Fruit fly (Drosophila melanogaster) whole organism, embryonic: Measurements from ENCODE around the gene Osi2.

Experiments used
- ATbp ChIP-seq: fragments of 200-800 bp; sonication (Bioruptor generic); optimal IDR thresholded peaks from 2 replicates; lab custom pipeline; 2017; ENCODE audit warnings: missing biosample characterization, mild to moderate bottlenecking, missing genetic modification characterization, missing genetic modification reagents
- Asciz ChIP-seq: fragments of 200-800 bp; sonication (Bioruptor generic); optimal IDR thresholded peaks from 2 replicates; lab custom pipeline; 2017; ENCODE audit warnings: missing biosample characterization, mild to moderate bottlenecking, missing genetic modification characterization, missing genetic modification reagents
- CG10543 ChIP-seq: fragments of 200-800 bp; sonication (Bioruptor generic); optimal IDR thresholded peaks from 3 replicates; lab custom pipeline; 2017; ENCODE audit warnings: missing biosample characterization, mild to moderate bottlenecking, missing genetic modification characterization, moderate library complexity
- CG12236 ChIP-seq: fragments of 200-800 bp; sonication (Bioruptor generic); optimal IDR thresholded peaks from 2 replicates; lab custom pipeline; 2016; ENCODE audit warnings: missing biosample characterization, missing genetic modification characterization
- CG1233 ChIP-seq: fragments of 200-800 bp; sonication (Bioruptor generic); optimal IDR thresholded peaks from 4 replicates; lab custom pipeline; 2018; ENCODE audit warnings: missing biosample characterization, mild to moderate bottlenecking, missing genetic modification characterization
- CG12744 ChIP-seq: fragments of 200-800 bp; sonication (Bioruptor generic); optimal IDR thresholded peaks from 2 replicates; lab custom pipeline; 2016; ENCODE audit warnings: missing biosample characterization, missing genetic modification characterization
- CG12942 ChIP-seq: fragments of 200-800 bp; sonication (Bioruptor generic); optimal IDR thresholded peaks from 3 replicates; lab custom pipeline; 2016; ENCODE audit warnings: missing biosample characterization, missing genetic modification characterization
- CG14860 ChIP-seq: fragments of 200-800 bp; sonication (Bioruptor generic); IDR thresholded peaks from 3 replicates; pipeline ENCODE4 v1.3.6; 2022; ENCODE audit warnings: missing biosample characterization, missing genetic modification characterization; ENCODE audit not compliant: partially characterized antibody
- CG15696 ChIP-seq: fragments of 200-800 bp; sonication (Bioruptor generic); optimal IDR thresholded peaks from 2 replicates; lab custom pipeline; 2019; ENCODE audit warnings: missing biosample characterization, mild to moderate bottlenecking, missing genetic modification characterization, moderate library complexity
- CG2199 ChIP-seq: fragments of 200-800 bp; sonication (Bioruptor generic); IDR thresholded peaks from 3 replicates; pipeline ENCODE4 v1.3.6; 2022; ENCODE audit warnings: missing biosample characterization, missing genetic modification characterization
- CG3163 ChIP-seq: fragments of 200-800 bp; sonication (Bioruptor generic); optimal IDR thresholded peaks from 3 replicates; lab custom pipeline; 2016; ENCODE audit warnings: missing biosample characterization, missing genetic modification characterization
- CG33213 ChIP-seq: fragments of 200-800 bp; sonication (Bioruptor generic); optimal IDR thresholded peaks from 3 replicates; lab custom pipeline; 2016; ENCODE audit warnings: missing biosample characterization, missing genetic modification characterization
- CG3407 ChIP-seq: fragments of 200-800 bp; sonication (Bioruptor generic); optimal IDR thresholded peaks from 2 replicates; lab custom pipeline; 2018; ENCODE audit warnings: missing biosample characterization, mild to moderate bottlenecking, missing genetic modification characterization
- CG4360 ChIP-seq: fragments of 200-800 bp; sonication (Bioruptor generic); IDR thresholded peaks from 2 replicates; pipeline ENCODE4 v1.3.6; 2022; ENCODE audit warnings: missing biosample characterization, missing genetic modification characterization
- CG4730 ChIP-seq: fragments of 200-800 bp; sonication (Bioruptor generic); IDR thresholded peaks from 2 replicates; pipeline ENCODE4 v1.3.6; 2022; ENCODE audit warnings: missing biosample characterization, missing genetic modification characterization
- CG6654 ChIP-seq: fragments of 200-800 bp; sonication (Bioruptor generic); optimal IDR thresholded peaks from 2 replicates; lab custom pipeline; 2017; ENCODE audit warnings: missing biosample characterization, mild to moderate bottlenecking, missing genetic modification characterization
- CG6683 ChIP-seq: fragments of 200-800 bp; sonication (Bioruptor generic); optimal IDR thresholded peaks from 2 replicates; lab custom pipeline; 2017; ENCODE audit warnings: missing biosample characterization, mild to moderate bottlenecking, missing genetic modification characterization, missing genetic modification reagents
- CG6854 ChIP-seq: fragments of 200-800 bp; sonication (Bioruptor generic); optimal IDR thresholded peaks from 3 replicates; lab custom pipeline; 2017; ENCODE audit warnings: missing biosample characterization, mild to moderate bottlenecking, missing genetic modification characterization
- CG7928 ChIP-seq: fragments of 200-800 bp; sonication (Bioruptor generic); optimal IDR thresholded peaks from 2 replicates; lab custom pipeline; 2017; ENCODE audit warnings: missing biosample characterization, mild to moderate bottlenecking, missing genetic modification characterization
- CG8924 ChIP-seq: fragments of 200-800 bp; optimal IDR thresholded peaks from 3 replicates; lab custom pipeline; 2019; ENCODE audit warnings: missing biosample characterization, mild to moderate bottlenecking, missing genetic modification characterization, moderate library complexity
- CG9215 ChIP-seq: fragments of 200-800 bp; sonication (Bioruptor generic); IDR thresholded peaks from 2 replicates; pipeline ENCODE4 v1.3.6; 2022; ENCODE audit warnings: missing biosample characterization, missing genetic modification characterization
- CG9437 ChIP-seq: fragments of 200-800 bp; sonication (Bioruptor generic); optimal IDR thresholded peaks from 2 replicates; lab custom pipeline; 2018; ENCODE audit warnings: missing biosample characterization, mild to moderate bottlenecking, missing genetic modification characterization
- Camta ChIP-seq: fragments of 200-800 bp; sonication (Bioruptor generic); optimal IDR thresholded peaks from 2 replicates; lab custom pipeline; 2016; ENCODE audit warnings: missing biosample characterization, missing genetic modification characterization
- Dll ChIP-seq: fragments of 200-800 bp; sonication (Bioruptor generic); IDR thresholded peaks from 4 replicates; pipeline ENCODE4 v1.3.6; 2022; ENCODE audit warnings: missing biosample characterization, missing genetic modification characterization; ENCODE audit not compliant: partially characterized antibody
- Doc2 ChIP-seq: fragments of 200-800 bp; sonication (Bioruptor generic); IDR thresholded peaks from 2 replicates; pipeline ENCODE4 v1.3.6; 2022; ENCODE audit warnings: missing biosample characterization, missing genetic modification characterization
- E2f1 ChIP-seq: fragments of 200-800 bp; sonication (Bioruptor generic); IDR thresholded peaks from 2 replicates; pipeline ENCODE4 v1.3.6; 2022; ENCODE audit warnings: missing biosample characterization, missing genetic modification characterization
- Lhr ChIP-seq: fragments of 200-800 bp; sonication (Bioruptor generic); optimal IDR thresholded peaks from 3 replicates; lab custom pipeline; 2017; ENCODE audit warnings: mild to moderate bottlenecking, missing biosample characterization, missing genetic modification reagents, missing genetic modification characterization
- Lpt ChIP-seq: fragments of >200 bp; optimal IDR thresholded peaks from 2 replicates; lab custom pipeline; 2018; ENCODE audit warnings: missing biosample characterization, missing genetic modification characterization
- Pdp1 ChIP-seq, 2 experiments: fragments of 200-800 bp; sonication (Bioruptor generic); optimal IDR thresholded peaks; 3 replicates each; lab custom pipeline; 2016; ENCODE audit warnings: missing biosample characterization in 2 of 2, missing genetic modification characterization in 2 of 2, mild to moderate bottlenecking in 1 of 2, moderate library complexity in 1 of 2
- Stat92E ChIP-seq, 3 experiments: fragments of >200 bp in 2 of 3; fragments of 200-800 bp in 1 of 3; sonication (Bioruptor generic) in 1 of 3; optimal IDR thresholded peaks; 2 replicates each; lab custom pipeline; 2017 to 2019; ENCODE audit warnings: missing biosample characterization in 3 of 3, missing genetic modification characterization in 3 of 3, mild to moderate bottlenecking in 1 of 3, moderate library complexity in 1 of 3
- az2 ChIP-seq: fragments of 200-800 bp; sonication (Bioruptor generic); optimal IDR thresholded peaks from 3 replicates; lab custom pipeline; 2016; ENCODE audit warnings: missing biosample characterization, missing genetic modification characterization
- br ChIP-seq: fragments of >200 bp; optimal IDR thresholded peaks from 2 replicates; lab custom pipeline; 2017
- chm ChIP-seq: fragments of 200-800 bp; sonication (Bioruptor generic); IDR thresholded peaks from 2 replicates; pipeline ENCODE4 v1.3.6; 2022; ENCODE audit warnings: missing biosample characterization, missing genetic modification characterization
- corto ChIP-seq: fragments of 200-800 bp; sonication (Bioruptor generic); optimal IDR thresholded peaks from 2 replicates; lab custom pipeline; 2016; ENCODE audit warnings: missing biosample characterization, mild to moderate bottlenecking, missing genetic modification characterization, moderate library complexity
- cwo ChIP-seq: fragments of 200-800 bp; sonication (Bioruptor generic); optimal IDR thresholded peaks from 3 replicates; lab custom pipeline; 2017; ENCODE audit warnings: missing biosample characterization, missing genetic modification characterization, mild to moderate bottlenecking, moderate library complexity, missing genetic modification reagents
- dmrt99B ChIP-seq: fragments of 200-800 bp; sonication (Bioruptor generic); optimal IDR thresholded peaks from 2 replicates; lab custom pipeline; 2018; ENCODE audit warnings: missing biosample characterization, mild to moderate bottlenecking, missing genetic modification characterization, moderate library complexity
- emc ChIP-seq: fragments of 200-800 bp; sonication (Bioruptor generic); optimal IDR thresholded peaks from 2 replicates; lab custom pipeline; 2016; ENCODE audit warnings: missing biosample characterization, missing genetic modification characterization
- ems ChIP-seq: fragments of 200-800 bp; sonication (Bioruptor generic); optimal IDR thresholded peaks from 3 replicates; lab custom pipeline; 2016; ENCODE audit warnings: missing biosample characterization, missing genetic modification characterization
- pan ChIP-seq, 4 experiments: fragments of >200 bp in 3 of 4; fragments of 200-800 bp in 1 of 4; sonication (Bioruptor generic) in 1 of 4; optimal IDR thresholded peaks in 3 of 4; IDR thresholded peaks in 1 of 4; 2 replicates each; pipeline versions ENCODE4 v1.3.6 to Lab custom; 2017 to 2022; ENCODE audit warnings: missing biosample characterization in 2 of 4, missing genetic modification characterization in 2 of 4, mixed read lengths in 1 of 4
- prd ChIP-seq, 3 experiments: fragments of >200 bp in 2 of 3; fragments of 200-800 bp in 1 of 3; sonication (Bioruptor generic) in 1 of 3; optimal IDR thresholded peaks in 2 of 3; IDR thresholded peaks in 1 of 3; 2 replicates in 2 of 3; 3 replicates in 1 of 3; pipeline versions ENCODE4 v1.3.6 to Lab custom; 2017 to 2022; ENCODE audit warnings: missing biosample characterization in 1 of 3, missing genetic modification characterization in 1 of 3
- pros ChIP-seq: fragments of 200-800 bp; sonication (Bioruptor generic); optimal IDR thresholded peaks from 3 replicates; lab custom pipeline; 2019; ENCODE audit warnings: missing biosample characterization, mild to moderate bottlenecking, missing genetic modification characterization, moderate library complexity
- run ChIP-seq: fragments of 200-800 bp; sonication (Bioruptor generic); optimal IDR thresholded peaks from 3 replicates; lab custom pipeline; 2018; ENCODE audit warnings: missing biosample characterization, mild to moderate bottlenecking, missing genetic modification characterization
- salm ChIP-seq: fragments of 200-800 bp; sonication (Bioruptor generic); optimal IDR thresholded peaks from 2 replicates; lab custom pipeline; 2018; ENCODE audit warnings: missing biosample characterization, mild to moderate bottlenecking, missing genetic modification characterization
- sens ChIP-seq: fragments of 200-800 bp; sonication (Bioruptor generic); peaks from one replicate; lab custom pipeline; 2016; ENCODE audit warnings: missing biosample characterization, missing genetic modification characterization
- sna ChIP-seq: fragments of 200-800 bp; sonication (Bioruptor generic); IDR thresholded peaks from 2 replicates; pipeline ENCODE4 v1.3.6; 2022; ENCODE audit warnings: missing biosample characterization, missing genetic modification characterization; ENCODE audit not compliant: partially characterized antibody
- sob ChIP-seq: fragments of 200-800 bp; sonication (Bioruptor generic); IDR thresholded peaks from 2 replicates; pipeline ENCODE4 v1.3.6; 2022; ENCODE audit warnings: missing biosample characterization, missing genetic modification characterization
- stwl ChIP-seq: fragments of 200-800 bp; sonication (Bioruptor generic); optimal IDR thresholded peaks from 3 replicates; lab custom pipeline; 2018; ENCODE audit warnings: missing biosample characterization, mild to moderate bottlenecking, missing genetic modification characterization, moderate library complexity
- yki ChIP-seq: fragments of >200 bp; optimal IDR thresholded peaks from 3 replicates; lab custom pipeline; 2018
- zen ChIP-seq: fragments of 200-800 bp; sonication (Bioruptor generic); optimal IDR thresholded peaks from 3 replicates; lab custom pipeline; 2018; ENCODE audit warnings: missing biosample characterization, mild to moderate bottlenecking, missing genetic modification characterization, moderate library complexity

Gene Osi2

dm6 chr3R:6229055-6229841 is 20.1 kb downstream of the Osi2 start:
- TF ChIP-seq dmrt99B (tag; lab: Kevin White, UChicago) = peak; percentile 45
- no peak for TF ChIP-seq prd (optimal IDR thresholded peaks at IDR 0.05; lab: Kevin White, UChicago)
- TF ChIP-seq prd (GFP tag; IDR thresholded peaks at IDR 0.05; lab: Robert Waterston, UW) = no peak
- TF ChIP-seq cwo = no peak
- peak; percentile 23 for TF ChIP-seq CG9437
- TF ChIP-seq CG1233 (GFP tag; lab: Kevin White, UChicago) = no peak
- TF ChIP-seq CG3407 (GFP tag; lab: Kevin White, UChicago) = no peak
- no peak for TF ChIP-seq chm (GFP tag; lab: Robert Waterston, UW)
- no peak for TF ChIP-seq sob (GFP tag; lab: Robert Waterston, UW)
- no peak for TF ChIP-seq Lpt (GFP tag; lab: Kevin White, UChicago)
- TF ChIP-seq CG15696 (tag; lab: Kevin White, UChicago) = no peak
- TF ChIP-seq CG6854 = no peak
- TF ChIP-seq E2f1 = no peak
- no peak for TF ChIP-seq Lhr (GFP tag; lab: Kevin White, UChicago)
- TF ChIP-seq Stat92E (GFP tag; optimal IDR thresholded peaks at IDR 0.05; lab: Kevin White, UChicago) = no peak
- TF ChIP-seq CG14860 (GFP tag; lab: Robert Waterston, UW) = no peak
- TF ChIP-seq CG12942 (GFP tag; lab: Kevin White, UChicago) = no peak
- TF ChIP-seq Pdp1 (GFP tag; optimal IDR thresholded peaks at IDR 0.05; lab: Kevin White, UChicago) = no peak
- TF ChIP-seq CG4730 (GFP tag; lab: Robert Waterston, UW) = no peak
- no peak for TF ChIP-seq stwl (tag; lab: Kevin White, UChicago)
- no peak for TF ChIP-seq salm (tag; lab: Kevin White, UChicago)
- TF ChIP-seq CG9215 (GFP tag; lab: Robert Waterston, UW) = no peak
- TF ChIP-seq CG2199 (GFP tag; lab: Robert Waterston, UW) = no peak
- TF ChIP-seq br (lab: Kevin White, UChicago) = no peak
- no peak for TF ChIP-seq run
- no peak for TF ChIP-seq Dll
- no peak for TF ChIP-seq sna
- no peak for TF ChIP-seq Camta (GFP tag; lab: Kevin White, UChicago)
- TF ChIP-seq zen = no peak
- TF ChIP-seq az2 (GFP tag; lab: Kevin White, UChicago) = peak; percentile 24
- TF ChIP-seq sens (GFP tag; lab: Kevin White, UChicago) = peak; percentile 81
- no peak for TF ChIP-seq pan (optimal IDR thresholded peaks at IDR 0.05; lab: Kevin White, UChicago)
- TF ChIP-seq pan (GFP tag; optimal IDR thresholded peaks at IDR 0.05 in 1 of 2, IDR thresholded peaks at IDR 0.05 in 1 of 2) = no peak
- TF ChIP-seq CG6654 (GFP tag; lab: Kevin White, UChicago) = peak; percentile 24
- TF ChIP-seq corto = no peak
- no peak for TF ChIP-seq CG10543 (GFP tag; lab: Kevin White, UChicago)
- no peak for TF ChIP-seq CG33213 (GFP tag; lab: Kevin White, UChicago)
- peak; percentile 52 for TF ChIP-seq ATbp
- no peak for TF ChIP-seq CG3163 (GFP tag; lab: Kevin White, UChicago)
- no peak for TF ChIP-seq CG7928 (GFP tag; lab: Kevin White, UChicago)
- TF ChIP-seq ems (GFP tag; lab: Kevin White, UChicago) = no peak
- no peak for TF ChIP-seq pros (GFP tag; lab: Kevin White, UChicago)
- no peak for TF ChIP-seq yki
- no peak for TF ChIP-seq Doc2 (GFP tag; lab: Robert Waterston, UW)
- TF ChIP-seq CG8924 = peak; percentile 15
- no peak for TF ChIP-seq CG12236
- TF ChIP-seq Asciz = peak; percentile 20
- no peak for TF ChIP-seq CG4360 (GFP tag; lab: Robert Waterston, UW)
- no peak for TF ChIP-seq CG12744 (GFP tag; lab: Kevin White, UChicago)
- no peak for TF ChIP-seq emc (GFP tag; lab: Kevin White, UChicago)
- no peak for TF ChIP-seq CG6683
